Fruit fly (Drosophila melanogaster) whole organism, embryonic: ENCODE results near the gene CG9839.
A peak's percentile ranks its signal among the peaks of the same experiment; 100 is the strongest.

Experiments
- ATbp ChIP-seq: fragments of 200-800 bp; sonication (Bioruptor generic); optimal IDR thresholded peaks from 2 replicates; lab custom pipeline; 2017; ENCODE audit warnings: missing biosample characterization, mild to moderate bottlenecking, missing genetic modification characterization, missing genetic modification reagents
- Asciz ChIP-seq: fragments of 200-800 bp; sonication (Bioruptor generic); optimal IDR thresholded peaks from 2 replicates; lab custom pipeline; 2017; ENCODE audit warnings: missing biosample characterization, mild to moderate bottlenecking, missing genetic modification characterization, missing genetic modification reagents
- CG10147 ChIP-seq: fragments of 200-800 bp; sonication (Bioruptor generic); optimal IDR thresholded peaks from 2 replicates; lab custom pipeline; 2019; ENCODE audit warnings: missing biosample characterization, mild to moderate bottlenecking, missing genetic modification characterization, moderate library complexity
- CG11093 ChIP-seq: fragments of 200-800 bp; sonication (Bioruptor generic); IDR thresholded peaks from 3 replicates; pipeline ENCODE4 v1.3.6; 2022; ENCODE audit warnings: missing biosample characterization, missing genetic modification characterization
- CG11695 ChIP-seq: fragments of 200-800 bp; sonication (Bioruptor generic); IDR thresholded peaks from 3 replicates; pipeline ENCODE4 v1.3.6; 2022; ENCODE audit warnings: missing biosample characterization, missing genetic modification characterization
- CG12155 ChIP-seq: fragments of 200-800 bp; sonication (Bioruptor generic); optimal IDR thresholded peaks from 3 replicates; lab custom pipeline; 2016; ENCODE audit warnings: missing biosample characterization, missing genetic modification characterization
- CG12219 ChIP-seq: fragments of 200-800 bp; sonication (Bioruptor generic); optimal IDR thresholded peaks from 3 replicates; lab custom pipeline; 2018; ENCODE audit warnings: missing biosample characterization, mild to moderate bottlenecking, missing genetic modification characterization
- CG12744 ChIP-seq: fragments of 200-800 bp; sonication (Bioruptor generic); optimal IDR thresholded peaks from 2 replicates; lab custom pipeline; 2016; ENCODE audit warnings: missing biosample characterization, missing genetic modification characterization
- CG12942 ChIP-seq: fragments of 200-800 bp; sonication (Bioruptor generic); optimal IDR thresholded peaks from 3 replicates; lab custom pipeline; 2016; ENCODE audit warnings: missing biosample characterization, missing genetic modification characterization
- CG16813 ChIP-seq: fragments of 200-800 bp; sonication (Bioruptor generic); IDR thresholded peaks from 3 replicates; pipeline ENCODE4 v1.3.6; 2022; ENCODE audit warnings: missing biosample characterization, missing genetic modification characterization; ENCODE audit not compliant: partially characterized antibody
- CG16863 ChIP-seq: fragments of 200-800 bp; sonication (Bioruptor generic); optimal IDR thresholded peaks from 3 replicates; lab custom pipeline; 2016; ENCODE audit warnings: missing biosample characterization, missing genetic modification characterization
- CG17361 ChIP-seq: fragments of 200-800 bp; sonication (Bioruptor generic); IDR thresholded peaks from 3 replicates; pipeline ENCODE4 v1.3.6; 2022; ENCODE audit warnings: missing biosample characterization, missing genetic modification characterization
- CG1792 ChIP-seq: fragments of 200-800 bp; sonication (Bioruptor generic); optimal IDR thresholded peaks from 2 replicates; lab custom pipeline; 2016; ENCODE audit warnings: missing biosample characterization, missing genetic modification characterization
- CG30020 ChIP-seq: fragments of 200-800 bp; optimal IDR thresholded peaks from 2 replicates; lab custom pipeline; 2019; ENCODE audit warnings: missing biosample characterization, mild to moderate bottlenecking, missing genetic modification characterization, moderate library complexity
- CG30403 ChIP-seq: fragments of 200-800 bp; sonication (Bioruptor generic); optimal IDR thresholded peaks from 3 replicates; lab custom pipeline; 2016; ENCODE audit warnings: missing biosample characterization, missing genetic modification characterization
- CG33213 ChIP-seq: fragments of 200-800 bp; sonication (Bioruptor generic); optimal IDR thresholded peaks from 3 replicates; lab custom pipeline; 2016; ENCODE audit warnings: missing biosample characterization, missing genetic modification characterization
- CG4360 ChIP-seq: fragments of 200-800 bp; sonication (Bioruptor generic); IDR thresholded peaks from 2 replicates; pipeline ENCODE4 v1.3.6; 2022; ENCODE audit warnings: missing biosample characterization, missing genetic modification characterization
- CG4424 ChIP-seq: fragments of 200-800 bp; sonication (Bioruptor generic); optimal IDR thresholded peaks from 3 replicates; lab custom pipeline; 2016; ENCODE audit warnings: missing biosample characterization, missing genetic modification characterization
- CG4820 ChIP-seq: fragments of 200-800 bp; sonication (Bioruptor generic); optimal IDR thresholded peaks from 3 replicates; lab custom pipeline; 2016; ENCODE audit warnings: missing biosample characterization, missing genetic modification characterization
- CG6791 ChIP-seq: fragments of 200-800 bp; sonication (Bioruptor generic); IDR thresholded peaks from 3 replicates; pipeline ENCODE4 v1.3.6; 2022; ENCODE audit warnings: missing biosample characterization, missing genetic modification characterization; ENCODE audit not compliant: partially characterized antibody
- CG8478 ChIP-seq: fragments of >200 bp; optimal IDR thresholded peaks from 2 replicates; lab custom pipeline; 2018
- CG9609 ChIP-seq: fragments of 200-800 bp; sonication (Bioruptor generic); optimal IDR thresholded peaks from 3 replicates; lab custom pipeline; 2016; ENCODE audit warnings: missing biosample characterization, missing genetic modification characterization
- Dek ChIP-seq: fragments of 200-800 bp; sonication (Bioruptor generic); optimal IDR thresholded peaks from 3 replicates; lab custom pipeline; 2019; ENCODE audit warnings: missing biosample characterization, mild to moderate bottlenecking, missing genetic modification characterization, moderate library complexity
- Dref ChIP-seq: fragments of 200-800 bp; sonication (Bioruptor generic); IDR thresholded peaks from 2 replicates; pipeline ENCODE4 v1.3.6; 2022; ENCODE audit warnings: missing biosample characterization, missing genetic modification characterization
- Med ChIP-seq: fragments of 200-800 bp; sonication (Bioruptor generic); peaks from one replicate; lab custom pipeline; 2016; ENCODE audit warnings: missing biosample characterization, missing genetic modification characterization, mild to moderate bottlenecking, inconsistent platforms, moderate library complexity
- Meics ChIP-seq: fragments of 200-800 bp; sonication (Bioruptor generic); optimal IDR thresholded peaks from 2 replicates; lab custom pipeline; 2017; ENCODE audit warnings: missing biosample characterization, mild to moderate bottlenecking, missing genetic modification characterization
- Myb ChIP-seq: fragments of 200-800 bp; sonication (Bioruptor generic); optimal IDR thresholded peaks from 2 replicates; lab custom pipeline; 2016; ENCODE audit warnings: missing biosample characterization, missing genetic modification characterization
- NfI ChIP-seq: fragments of 200-800 bp; sonication (Bioruptor generic); optimal IDR thresholded peaks from 3 replicates; lab custom pipeline; 2018; ENCODE audit warnings: missing biosample characterization, mild to moderate bottlenecking, missing genetic modification characterization, moderate library complexity
- Poxn ChIP-seq: fragments of 200-800 bp; sonication (Bioruptor generic); IDR thresholded peaks from 2 replicates; pipeline ENCODE4 v1.3.6; 2022; ENCODE audit warnings: missing biosample characterization, missing genetic modification characterization
- cad ChIP-seq: fragments of >200 bp; optimal IDR thresholded peaks from 2 replicates; lab custom pipeline; 2017; ENCODE audit warnings: missing biosample characterization, missing genetic modification characterization
- cato ChIP-seq: fragments of 200-800 bp; sonication (Bioruptor generic); optimal IDR thresholded peaks from 2 replicates; lab custom pipeline; 2016; ENCODE audit warnings: missing biosample characterization, missing genetic modification characterization, borderline replicate concordance
- dmrt11E ChIP-seq: fragments of 200-800 bp; sonication (Bioruptor generic); optimal IDR thresholded peaks from 3 replicates; lab custom pipeline; 2018; ENCODE audit warnings: missing biosample characterization, mild to moderate bottlenecking, missing genetic modification characterization, moderate library complexity
- dpn ChIP-seq, 2 experiments: fragments of 200-800 bp; sonication (Bioruptor generic); optimal IDR thresholded peaks; 3 replicates each; lab custom pipeline; 2016; ENCODE audit warnings: missing biosample characterization in 2 of 2, missing genetic modification characterization in 2 of 2
- en ChIP-seq: fragments of 200-800 bp; sonication (Bioruptor generic); optimal IDR thresholded peaks from 2 replicates; lab custom pipeline; 2016; ENCODE audit warnings: missing biosample characterization, missing genetic modification characterization
- esg ChIP-seq: fragments of 200-800 bp; sonication (Bioruptor generic); conservative IDR thresholded peaks from 2 replicates; pipeline ENCODE4 v1.3.6; 2022; ENCODE audit warnings: missing biosample characterization, missing genetic modification characterization
- eyg ChIP-seq: fragments of 200-800 bp; sonication (Bioruptor generic); optimal IDR thresholded peaks from 3 replicates; lab custom pipeline; 2016; ENCODE audit warnings: missing biosample characterization, missing genetic modification characterization
- fru ChIP-seq: fragments of >200 bp; optimal IDR thresholded peaks from 2 replicates; lab custom pipeline; 2017
- grn ChIP-seq: fragments of 200-800 bp; sonication (Bioruptor generic); optimal IDR thresholded peaks from 3 replicates; lab custom pipeline; 2017; ENCODE audit warnings: missing biosample characterization, missing genetic modification characterization
- hbn ChIP-seq: fragments of 200-800 bp; sonication (Bioruptor generic); IDR thresholded peaks from 2 replicates; pipeline ENCODE4 v1.3.6; 2022; ENCODE audit warnings: missing biosample characterization, missing genetic modification characterization; ENCODE audit not compliant: partially characterized antibody
- hth ChIP-seq: fragments of >200 bp; optimal IDR thresholded peaks from 2 replicates; lab custom pipeline; 2017; ENCODE audit warnings: inconsistent platforms
- inv ChIP-seq: fragments of 200-800 bp; sonication (Bioruptor generic); IDR thresholded peaks from 2 replicates; pipeline ENCODE4 v1.3.6; 2022; ENCODE audit warnings: missing biosample characterization, missing genetic modification characterization; ENCODE audit not compliant: partially characterized antibody
- lola ChIP-seq, 3 experiments: fragments of >200 bp in 2 of 3; fragments of 200-800 bp in 1 of 3; sonication (Bioruptor generic) in 1 of 3; optimal IDR thresholded peaks; 2 replicates each; lab custom pipeline; 2017 to 2019; ENCODE audit warnings: missing biosample characterization in 3 of 3, missing genetic modification characterization in 3 of 3, mild to moderate bottlenecking in 1 of 3, moderate library complexity in 1 of 3
- pnt ChIP-seq: fragments of 200-800 bp; sonication (Bioruptor generic); optimal IDR thresholded peaks from 3 replicates; lab custom pipeline; 2016; ENCODE audit warnings: missing biosample characterization, missing genetic modification characterization
- schlank ChIP-seq: fragments of 200-800 bp; sonication (Bioruptor generic); optimal IDR thresholded peaks from 2 replicates; lab custom pipeline; 2018; ENCODE audit warnings: missing biosample characterization, mild to moderate bottlenecking, missing genetic modification characterization
- sens ChIP-seq: fragments of 200-800 bp; sonication (Bioruptor generic); peaks from one replicate; lab custom pipeline; 2016; ENCODE audit warnings: missing biosample characterization, missing genetic modification characterization
- sna ChIP-seq: fragments of 200-800 bp; sonication (Bioruptor generic); IDR thresholded peaks from 2 replicates; pipeline ENCODE4 v1.3.6; 2022; ENCODE audit warnings: missing biosample characterization, missing genetic modification characterization; ENCODE audit not compliant: partially characterized antibody
- sug ChIP-seq: fragments of 200-800 bp; optimal IDR thresholded peaks from 2 replicates; lab custom pipeline; 2019; ENCODE audit warnings: missing biosample characterization, mild to moderate bottlenecking, missing genetic modification characterization, moderate library complexity
- tap ChIP-seq: fragments of 200-800 bp; optimal IDR thresholded peaks from 3 replicates; lab custom pipeline; 2019; ENCODE audit warnings: missing biosample characterization, mild to moderate bottlenecking, missing genetic modification characterization, moderate library complexity
- tio ChIP-seq: fragments of 200-800 bp; sonication (Bioruptor generic); optimal IDR thresholded peaks from 2 replicates; lab custom pipeline; 2017; ENCODE audit warnings: missing biosample characterization, missing genetic modification characterization, inconsistent platforms
- trem ChIP-seq: fragments of 200-800 bp; optimal IDR thresholded peaks from 3 replicates; lab custom pipeline; 2019; ENCODE audit warnings: missing biosample characterization, mild to moderate bottlenecking, missing genetic modification characterization, moderate library complexity
- tup ChIP-seq: fragments of 200-800 bp; sonication (Bioruptor generic); optimal IDR thresholded peaks from 2 replicates; lab custom pipeline; 2016; ENCODE audit warnings: missing biosample characterization, mild to moderate bottlenecking, missing genetic modification characterization, moderate library complexity

CG9839 gene

DNA sequence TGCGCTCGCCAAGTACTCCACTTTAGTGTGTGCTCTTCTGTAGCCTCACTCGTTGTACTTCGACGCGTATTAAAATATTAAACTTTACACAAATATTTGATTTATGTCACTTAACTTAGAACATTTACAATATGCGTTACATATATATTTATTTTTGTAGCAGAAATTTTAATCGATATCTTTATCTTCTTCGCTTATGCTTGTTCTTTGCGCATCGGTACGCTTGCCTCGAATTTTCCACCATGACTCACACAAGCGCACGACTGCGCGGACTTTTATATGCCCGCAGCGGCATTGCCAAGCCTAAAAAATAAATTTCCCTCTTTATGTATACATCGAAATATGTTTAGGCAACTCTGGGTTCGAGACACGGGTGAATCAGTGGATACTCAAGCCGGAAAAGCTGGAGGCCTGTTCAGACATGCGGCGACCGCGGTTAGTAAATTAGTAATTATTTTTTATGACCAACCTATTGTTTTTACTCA lies 14.9 kb upstream of the CG9839 start, which contains the start of gene aqz (continued):
- no peak for TF ChIP-seq tup
- TF ChIP-seq cato (GFP tag; lab: Kevin White, UChicago) = no peak
- peak; percentile 52; the same call in 1 of the 3 replicates for TF ChIP-seq CG17361
- peak; percentile 25 for TF ChIP-seq CG4820
- peak; percentile 80 for TF ChIP-seq trem (tag; lab: Kevin White, UChicago)
- peak; percentile 33 for TF ChIP-seq Meics
- peak; percentile 37 for TF ChIP-seq schlank
- peak; percentile 51 for TF ChIP-seq ATbp (GFP tag; lab: Kevin White, UChicago)
- peak; percentile 7 for TF ChIP-seq tio
- TF ChIP-seq dmrt11E (tag; lab: Kevin White, UChicago) = peak; percentile 8
- peak; percentile 91 for TF ChIP-seq sens (GFP tag; lab: Kevin White, UChicago)
- peak; percentile 72 for TF ChIP-seq Dek (tag; lab: Kevin White, UChicago)
- TF ChIP-seq fru = no peak
- peak; percentile 50 for TF ChIP-seq CG4360 (GFP tag; lab: Robert Waterston, UW)
- peak; percentile 56 for TF ChIP-seq eyg
- TF ChIP-seq CG12219 (GFP tag; lab: Kevin White, UChicago) = peak; percentile 14
- peak; percentile 74 for TF ChIP-seq Dref (GFP tag; lab: Robert Waterston, UW)
- no peak for TF ChIP-seq CG11093
- no peak for TF ChIP-seq esg
- TF ChIP-seq CG8478 (lab: Kevin White, UChicago) = no peak
- peak; percentile 8 for TF ChIP-seq CG12155 (GFP tag; lab: Kevin White, UChicago)
- peak; percentile 80 for TF ChIP-seq sug
- TF ChIP-seq CG30020 (tag; lab: Kevin White, UChicago) = peak; percentile 92
- TF ChIP-seq CG33213 (GFP tag; lab: Kevin White, UChicago) = peak; percentile 92
- peak; percentile 5 for TF ChIP-seq CG10147 (GFP tag; lab: Kevin White, UChicago)
- TF ChIP-seq CG11695 = peak; percentile 52; the same call in 1 of the 3 replicates
- TF ChIP-seq CG16813 (GFP tag; lab: Robert Waterston, UW) = peak; percentile 60; the same call in 2 of the 3 replicates
- TF ChIP-seq CG16863 (GFP tag; lab: Kevin White, UChicago) = peak; percentile 33
- TF ChIP-seq CG12744 (GFP tag; lab: Kevin White, UChicago) = peak; percentile 46
- no peak for TF ChIP-seq Poxn (GFP tag; lab: Robert Waterston, UW)
- no peak for TF ChIP-seq lola (GFP tag; optimal IDR thresholded peaks at IDR 0.05; lab: Kevin White, UChicago)
- TF ChIP-seq CG30403 (GFP tag; lab: Kevin White, UChicago) = peak; percentile 63
- TF ChIP-seq CG12942 (GFP tag; lab: Kevin White, UChicago) = peak; percentile 28
- TF ChIP-seq grn (GFP tag; lab: Kevin White, UChicago) = peak; percentile 89
- TF ChIP-seq pnt = peak; percentile 15
- TF ChIP-seq CG4424 (GFP tag; lab: Kevin White, UChicago) = peak; percentile 32
- TF ChIP-seq CG9609 (GFP tag; lab: Kevin White, UChicago) = peak; percentile 53
- peak; percentile 64 for TF ChIP-seq NfI (GFP tag; lab: Kevin White, UChicago)
- peak; percentile 92 for TF ChIP-seq Myb (GFP tag; lab: Kevin White, UChicago)
- TF ChIP-seq hbn (GFP tag; lab: Robert Waterston, UW) = no peak; the same call in 1 of the 2 replicates
- TF ChIP-seq CG6791 (GFP tag; lab: Robert Waterston, UW) = peak; percentile 58; the same call in 1 of the 3 replicates
- peak; percentile 23; the same call in 1 of the 2 replicates for TF ChIP-seq sna (GFP tag; lab: Robert Waterston, UW)
- peak; percentile 54 for TF ChIP-seq cad (GFP tag; lab: Kevin White, UChicago)
- TF ChIP-seq en (GFP tag; lab: Kevin White, UChicago) = no peak
- TF ChIP-seq dpn (GFP tag; optimal IDR thresholded peaks at IDR 0.05; lab: Kevin White, UChicago) = peak; percentile 56 to 58
- TF ChIP-seq tap (tag; lab: Kevin White, UChicago) = peak; percentile 34
- peak; percentile 96 for TF ChIP-seq Med (GFP tag; lab: Kevin White, UChicago)
- TF ChIP-seq inv = peak; percentile 44; the same call in 1 of the 2 replicates
- peak; percentile 53 for TF ChIP-seq CG1792 (GFP tag; lab: Kevin White, UChicago)
- no peak for TF ChIP-seq hth
- peak; percentile 64 for TF ChIP-seq Asciz (GFP tag; lab: Kevin White, UChicago)
